Worm (Caenorhabditis elegans): ENCODE data around the gene fipr-7.

DNA sequence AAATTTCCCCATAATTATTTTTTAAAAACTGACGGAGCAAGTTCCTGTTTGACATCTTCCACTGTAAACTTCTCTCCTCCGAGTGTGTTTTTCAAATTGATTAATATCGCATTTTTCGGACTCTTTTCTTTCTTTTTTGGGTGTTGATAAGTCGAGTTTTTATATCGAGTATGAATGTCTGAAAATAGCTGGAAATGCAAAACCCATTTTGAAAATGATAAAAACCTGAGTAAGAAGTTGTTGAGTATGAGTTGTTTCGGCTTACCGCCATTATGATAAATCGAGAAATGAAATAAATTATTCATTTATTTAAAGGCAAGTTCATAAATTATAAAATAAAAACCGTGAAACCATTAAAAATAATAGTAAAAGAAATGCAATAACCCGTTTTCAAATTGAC, 43.9 kb upstream of the fipr-7 start, which contains the start of gene ZK856.18:
- TF ChIP-seq F33H1.4 (GFP tag; IDR thresholded peaks at IDR 0.05), result no peak
- TF ChIP-seq unc-62 (GFP tag; optimal IDR thresholded peaks at IDR 0.05), result no peak
- TF ChIP-seq rcor-1 (GFP tag; IDR thresholded peaks at IDR 0.05), result no peak
- TF ChIP-seq F52B5.7 (tag; optimal IDR thresholded peaks at IDR 0.05), result no peak
- TF ChIP-seq madf-6 (GFP tag; IDR thresholded peaks at IDR 0.05), result no peak
- no peak for TF ChIP-seq mcd-1 (GFP tag; IDR thresholded peaks at IDR 0.05)
- TF ChIP-seq ZK185.1 (tag; optimal IDR thresholded peaks at IDR 0.05; ENCODE audit: poor library complexity, severe bottlenecking), result no peak
- no peak for TF ChIP-seq madf-8 (GFP tag; conservative IDR thresholded peaks at IDR 0.05)
- no peak for TF ChIP-seq unc-130 (GFP tag; optimal IDR thresholded peaks at IDR 0.05)
- no peak for TF ChIP-seq pha-4 (tag; optimal IDR thresholded peaks at IDR 0.05)

Data from whole organism, young adult.